Fruit fly (Drosophila melanogaster) whole organism, embryonic: ENCODE results near the gene Gclc.
A peak's percentile ranks its signal among the peaks of the same experiment; 100 is the strongest.

Experiments
- Atf-2 ChIP-seq: fragments of 200-800 bp; sonication (Bioruptor generic); optimal IDR thresholded peaks from 2 replicates; lab custom pipeline; 2016; ENCODE audit warnings: missing biosample characterization, missing genetic modification characterization
- Bgb ChIP-seq: fragments of 200-800 bp; sonication (Bioruptor generic); IDR thresholded peaks from 2 replicates; pipeline ENCODE4 v1.3.6; 2022; ENCODE audit warnings: missing biosample characterization, missing genetic modification characterization; ENCODE audit not compliant: partially characterized antibody
- Bteb2 ChIP-seq: fragments of 200-800 bp; sonication (Bioruptor generic); optimal IDR thresholded peaks from 2 replicates; lab custom pipeline; 2016; ENCODE audit warnings: missing biosample characterization, missing genetic modification characterization
- CG10959 ChIP-seq: fragments of 200-800 bp; sonication (Bioruptor generic); IDR thresholded peaks from 2 replicates; pipeline ENCODE4 v1.3.6; 2022; ENCODE audit warnings: missing biosample characterization, missing genetic modification characterization
- CG11456 ChIP-seq: fragments of 200-800 bp; sonication (Bioruptor generic); IDR thresholded peaks from 3 replicates; pipeline ENCODE4 v1.3.6; 2022; ENCODE audit warnings: missing biosample characterization, missing genetic modification characterization
- CG11504 ChIP-seq: fragments of 200-800 bp; sonication (Bioruptor generic); optimal IDR thresholded peaks from 3 replicates; lab custom pipeline; 2019; ENCODE audit warnings: missing biosample characterization, mild to moderate bottlenecking, missing genetic modification characterization, moderate library complexity
- CG11723 ChIP-seq: fragments of 200-800 bp; sonication (Bioruptor generic); optimal IDR thresholded peaks from 2 replicates; lab custom pipeline; 2017; ENCODE audit warnings: missing biosample characterization, mild to moderate bottlenecking, missing genetic modification characterization
- CG1233 ChIP-seq: fragments of 200-800 bp; sonication (Bioruptor generic); optimal IDR thresholded peaks from 4 replicates; lab custom pipeline; 2018; ENCODE audit warnings: missing biosample characterization, mild to moderate bottlenecking, missing genetic modification characterization
- CG12769 ChIP-seq: fragments of 200-800 bp; sonication (Bioruptor generic); optimal IDR thresholded peaks from 2 replicates; lab custom pipeline; 2019; ENCODE audit warnings: missing biosample characterization, mild to moderate bottlenecking, missing genetic modification characterization, moderate library complexity
- CG13123 ChIP-seq: fragments of 200-800 bp; sonication (Bioruptor generic); optimal IDR thresholded peaks from 2 replicates; lab custom pipeline; 2016; ENCODE audit warnings: missing biosample characterization, missing genetic modification characterization
- CG14014 ChIP-seq: fragments of 200-800 bp; sonication (Bioruptor generic); IDR thresholded peaks from 2 replicates; pipeline ENCODE4 v1.3.6; 2022; ENCODE audit warnings: missing biosample characterization, missing genetic modification characterization
- CG17568 ChIP-seq: fragments of 200-800 bp; sonication (Bioruptor generic); optimal IDR thresholded peaks from 2 replicates; lab custom pipeline; 2018; ENCODE audit warnings: missing biosample characterization, mild to moderate bottlenecking, missing genetic modification characterization, moderate library complexity
- CG18262 ChIP-seq: fragments of 200-800 bp; optimal IDR thresholded peaks from 3 replicates; lab custom pipeline; 2019; ENCODE audit warnings: missing biosample characterization, mild to moderate bottlenecking, missing genetic modification characterization, moderate library complexity
- CG2116 ChIP-seq: fragments of 200-800 bp; sonication (Bioruptor generic); optimal IDR thresholded peaks from 3 replicates; lab custom pipeline; 2018; ENCODE audit warnings: missing biosample characterization, mild to moderate bottlenecking, missing genetic modification characterization
- CG34224 ChIP-seq: fragments of 200-800 bp; sonication (Bioruptor generic); IDR thresholded peaks from 3 replicates; pipeline ENCODE4 v1.3.6; 2022; ENCODE audit warnings: missing biosample characterization, missing genetic modification characterization; ENCODE audit not compliant: partially characterized antibody
- CG7556 ChIP-seq: fragments of 200-800 bp; sonication (Bioruptor generic); optimal IDR thresholded peaks from 2 replicates; lab custom pipeline; 2017; ENCODE audit warnings: missing biosample characterization, mild to moderate bottlenecking, missing genetic modification characterization
- CG8359 ChIP-seq: fragments of 200-800 bp; sonication (Bioruptor generic); optimal IDR thresholded peaks from 2 replicates; lab custom pipeline; 2017; ENCODE audit warnings: missing biosample characterization, mild to moderate bottlenecking, missing genetic modification characterization, borderline replicate concordance
- CG9817 ChIP-seq: fragments of 200-800 bp; sonication (Bioruptor generic); optimal IDR thresholded peaks from 2 replicates; lab custom pipeline; 2018; ENCODE audit warnings: missing biosample characterization, mild to moderate bottlenecking, missing genetic modification characterization, moderate library complexity
- CG9932 ChIP-seq: fragments of 200-800 bp; sonication (Bioruptor generic); IDR thresholded peaks from 2 replicates; pipeline ENCODE4 v1.3.6; 2022; ENCODE audit warnings: missing biosample characterization, missing genetic modification characterization
- Dll ChIP-seq: fragments of 200-800 bp; sonication (Bioruptor generic); IDR thresholded peaks from 4 replicates; pipeline ENCODE4 v1.3.6; 2022; ENCODE audit warnings: missing biosample characterization, missing genetic modification characterization; ENCODE audit not compliant: partially characterized antibody
- Dp ChIP-seq: fragments of 200-800 bp; sonication (Bioruptor generic); optimal IDR thresholded peaks from 2 replicates; lab custom pipeline; 2018; ENCODE audit warnings: missing biosample characterization, mild to moderate bottlenecking, missing genetic modification characterization, moderate library complexity
- ERR ChIP-seq: fragments of 200-800 bp; sonication (Bioruptor generic); optimal IDR thresholded peaks from 2 replicates; lab custom pipeline; 2016; ENCODE audit warnings: missing biosample characterization, missing genetic modification characterization
- Hey ChIP-seq: fragments of 200-800 bp; sonication (Bioruptor generic); optimal IDR thresholded peaks from 3 replicates; lab custom pipeline; 2018; ENCODE audit warnings: missing biosample characterization, mild to moderate bottlenecking, missing genetic modification characterization
- HmgZ ChIP-seq: fragments of 200-800 bp; sonication (Bioruptor generic); optimal IDR thresholded peaks from 2 replicates; lab custom pipeline; 2018; ENCODE audit warnings: missing biosample characterization, mild to moderate bottlenecking, missing genetic modification characterization
- Mes4 ChIP-seq: fragments of 200-800 bp; sonication (Bioruptor generic); optimal IDR thresholded peaks from 2 replicates; lab custom pipeline; 2016; ENCODE audit warnings: missing biosample characterization, missing genetic modification characterization
- Neu2 ChIP-seq: fragments of 200-800 bp; sonication (Bioruptor generic); optimal IDR thresholded peaks from 3 replicates; lab custom pipeline; 2016; ENCODE audit warnings: missing biosample characterization, missing genetic modification characterization, borderline replicate concordance
- Nf-YB ChIP-seq: fragments of 200-800 bp; sonication (Bioruptor generic); optimal IDR thresholded peaks from 3 replicates; lab custom pipeline; 2019; ENCODE audit warnings: missing biosample characterization, mild to moderate bottlenecking, missing genetic modification characterization, moderate library complexity
- Optix ChIP-seq: fragments of 200-800 bp; sonication (Bioruptor generic); IDR thresholded peaks from 3 replicates; pipeline ENCODE4 v1.3.6; 2022; ENCODE audit warnings: missing biosample characterization, missing genetic modification characterization
- Ptx1 ChIP-seq: fragments of 200-800 bp; sonication (Bioruptor generic); IDR thresholded peaks from 2 replicates; pipeline ENCODE4 v1.3.6; 2022; ENCODE audit warnings: missing biosample characterization, missing genetic modification characterization
- Six4 ChIP-seq: fragments of 200-800 bp; sonication (Bioruptor generic); optimal IDR thresholded peaks from 2 replicates; lab custom pipeline; 2016; ENCODE audit warnings: missing biosample characterization, missing genetic modification characterization
- Usf ChIP-seq: fragments of 200-800 bp; sonication (Bioruptor generic); optimal IDR thresholded peaks from 2 replicates; lab custom pipeline; 2017; ENCODE audit warnings: missing genotype, missing biosample characterization, missing genetic modification characterization
- YL-1 ChIP-seq: fragments of 200-800 bp; sonication (Bioruptor generic); optimal IDR thresholded peaks from 3 replicates; lab custom pipeline; 2017; ENCODE audit warnings: missing biosample characterization, mild to moderate bottlenecking, missing genetic modification characterization
- amos ChIP-seq: fragments of 200-800 bp; sonication (Bioruptor generic); IDR thresholded peaks from 2 replicates; pipeline ENCODE4 v1.3.6; 2022; ENCODE audit warnings: missing biosample characterization, missing genetic modification characterization; ENCODE audit not compliant: partially characterized antibody
- bbx ChIP-seq: fragments of 200-800 bp; sonication (Bioruptor generic); IDR thresholded peaks from 2 replicates; pipeline ENCODE4 v1.3.6; 2022; ENCODE audit warnings: missing biosample characterization, missing genetic modification characterization; ENCODE audit not compliant: partially characterized antibody
- dpn ChIP-seq, 2 experiments: fragments of 200-800 bp; sonication (Bioruptor generic); optimal IDR thresholded peaks; 3 replicates each; lab custom pipeline; 2016; ENCODE audit warnings: missing biosample characterization in 2 of 2, missing genetic modification characterization in 2 of 2
- emc ChIP-seq: fragments of 200-800 bp; sonication (Bioruptor generic); optimal IDR thresholded peaks from 2 replicates; lab custom pipeline; 2016; ENCODE audit warnings: missing biosample characterization, missing genetic modification characterization
- fd102C ChIP-seq: fragments of 200-800 bp; sonication (Bioruptor generic); optimal IDR thresholded peaks from 2 replicates; lab custom pipeline; 2018; ENCODE audit warnings: missing biosample characterization, mild to moderate bottlenecking, missing genetic modification characterization, moderate library complexity
- ftz-f1 ChIP-seq: fragments of 200-800 bp; sonication (Bioruptor generic); optimal IDR thresholded peaks from 2 replicates; lab custom pipeline; 2016; ENCODE audit warnings: missing biosample characterization, missing genetic modification characterization
- fu2 ChIP-seq: fragments of 200-800 bp; sonication (Bioruptor generic); optimal IDR thresholded peaks from 2 replicates; lab custom pipeline; 2016; ENCODE audit warnings: missing biosample characterization, missing genetic modification characterization
- hb ChIP-seq: fragments of 200-800 bp; sonication (Bioruptor generic); IDR thresholded peaks from 3 replicates; pipeline ENCODE4 v1.3.6; 2022; ENCODE audit warnings: missing biosample characterization, missing genetic modification characterization; ENCODE audit not compliant: partially characterized antibody
- her ChIP-seq: fragments of 200-800 bp; sonication (Bioruptor generic); optimal IDR thresholded peaks from 2 replicates; lab custom pipeline; 2016; ENCODE audit warnings: missing biosample characterization, missing genetic modification characterization
- kni ChIP-seq: fragments of 200-800 bp; sonication (Bioruptor generic); optimal IDR thresholded peaks from 3 replicates; lab custom pipeline; 2017; ENCODE audit warnings: mild to moderate bottlenecking, missing biosample characterization, missing genetic modification reagents, missing genetic modification characterization
- onecut ChIP-seq: fragments of 200-800 bp; sonication (Bioruptor generic); IDR thresholded peaks from 2 replicates; pipeline ENCODE4 v1.3.6; 2022; ENCODE audit warnings: missing biosample characterization, missing genetic modification characterization
- scrt ChIP-seq: fragments of 200-800 bp; sonication (Bioruptor generic); optimal IDR thresholded peaks from 2 replicates; lab custom pipeline; 2018; ENCODE audit warnings: missing biosample characterization, mild to moderate bottlenecking, missing genetic modification characterization, moderate library complexity
- stc ChIP-seq: fragments of 200-800 bp; sonication (Bioruptor generic); IDR thresholded peaks from 2 replicates; pipeline ENCODE4 v1.3.6; 2022; ENCODE audit warnings: missing biosample characterization, missing genetic modification characterization
- tin ChIP-seq: fragments of 200-800 bp; sonication (Bioruptor generic); optimal IDR thresholded peaks from 3 replicates; lab custom pipeline; 2016; ENCODE audit warnings: missing biosample characterization, missing genetic modification characterization
- tx ChIP-seq: fragments of 200-800 bp; sonication (Bioruptor generic); optimal IDR thresholded peaks from 2 replicates; lab custom pipeline; 2016; ENCODE audit warnings: missing biosample characterization, missing genetic modification characterization
- usp ChIP-seq: fragments of >200 bp; optimal IDR thresholded peaks from 2 replicates; lab custom pipeline; 2017; ENCODE audit warnings: missing biosample characterization, missing genetic modification characterization
- z ChIP-seq: fragments of 200-800 bp; sonication (Bioruptor generic); IDR thresholded peaks from 3 replicates; pipeline ENCODE4 v1.3.6; 2022; ENCODE audit warnings: missing biosample characterization, missing genetic modification characterization
- zfh1 ChIP-seq: fragments of 200-800 bp; sonication (Bioruptor generic); IDR thresholded peaks from 3 replicates; pipeline ENCODE4 v1.3.6; 2022; ENCODE audit warnings: missing biosample characterization, missing genetic modification characterization

The Gclc gene

DNA sequence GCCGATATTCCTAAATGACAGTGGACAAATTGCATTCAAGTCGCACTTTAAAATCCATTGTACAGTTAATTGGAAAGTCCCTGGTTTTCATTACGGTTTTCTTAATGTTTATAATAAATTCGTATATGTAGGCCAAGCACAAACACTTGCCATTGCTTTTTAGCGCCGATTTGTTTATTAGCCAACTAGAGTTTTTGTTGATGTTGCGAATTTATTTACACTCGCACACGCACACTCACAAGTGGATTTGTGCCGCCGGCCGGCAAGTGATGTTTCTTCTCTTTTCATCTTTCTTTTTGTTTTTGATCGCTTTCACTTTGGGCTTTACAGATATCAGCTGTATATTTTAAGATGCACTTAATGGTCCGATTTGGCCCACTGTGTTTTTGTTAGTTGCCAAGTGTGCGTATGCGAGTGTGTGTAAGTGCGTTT, 58.6 kb downstream of the Gclc start (continued):
- TF ChIP-seq YL-1 = no peak
- no peak for TF ChIP-seq usp
- TF ChIP-seq bbx (GFP tag; lab: Robert Waterston, UW) = no peak
- TF ChIP-seq stc (GFP tag; lab: Robert Waterston, UW) = 0 out of 2 replicates have a peak, but pooled peaks have one; percentile 44
- peak; percentile 45 for TF ChIP-seq CG11723
- TF ChIP-seq dpn (GFP tag; optimal IDR thresholded peaks at IDR 0.05; lab: Kevin White, UChicago) = peak; percentile 63 to 88
- TF ChIP-seq scrt (GFP tag; lab: Kevin White, UChicago) = peak; percentile 63
- no peak for TF ChIP-seq Bgb (GFP tag; lab: Robert Waterston, UW)
- TF ChIP-seq CG11504 (tag; lab: Kevin White, UChicago) = peak; percentile 86
- TF ChIP-seq onecut (GFP tag; lab: Robert Waterston, UW) = peak; percentile 27; the same call in 1 of the 2 replicates
- TF ChIP-seq CG8359 (GFP tag; lab: Kevin White, UChicago) = peak; percentile 18
- peak; percentile 34 for TF ChIP-seq CG2116 (GFP tag; lab: Kevin White, UChicago)
- TF ChIP-seq CG9932 = peak; percentile 64
- no peak for TF ChIP-seq kni (GFP tag; lab: Kevin White, UChicago)
- TF ChIP-seq Hey (tag; lab: Kevin White, UChicago) = no peak
- no peak for TF ChIP-seq Dll (GFP tag; lab: Robert Waterston, UW)
- TF ChIP-seq CG1233 (GFP tag; lab: Kevin White, UChicago) = peak; percentile 73
- TF ChIP-seq hb (GFP tag; lab: Robert Waterston, UW) = no peak
- peak; percentile 66 for TF ChIP-seq Usf
- TF ChIP-seq Nf-YB = peak; percentile 48
- peak; percentile 84 for TF ChIP-seq CG18262
- peak; percentile 45 for TF ChIP-seq HmgZ
- 0 out of 3 replicates have a peak, but pooled peaks have one; percentile 9 for TF ChIP-seq zfh1 (GFP tag; lab: Robert Waterston, UW)
- peak; percentile 73 for TF ChIP-seq fu2
- TF ChIP-seq Dp (GFP tag; lab: Kevin White, UChicago) = no peak
- TF ChIP-seq Atf-2 (GFP tag; lab: Kevin White, UChicago) = peak; percentile 67
- peak; percentile 53 for TF ChIP-seq emc
- TF ChIP-seq CG13123 = peak; percentile 36
- TF ChIP-seq CG9817 (tag; lab: Kevin White, UChicago) = peak; percentile 68
- TF ChIP-seq fd102C (GFP tag; lab: Kevin White, UChicago) = no peak
- TF ChIP-seq Ptx1 = peak; percentile 62; the same call in 1 of the 2 replicates
- peak; percentile 85 for TF ChIP-seq CG7556 (GFP tag; lab: Kevin White, UChicago)
- peak; percentile 33 for TF ChIP-seq ERR (GFP tag; lab: Kevin White, UChicago)
- peak; percentile 60 for TF ChIP-seq Mes4
- peak; percentile 60 for TF ChIP-seq tin
- TF ChIP-seq Bteb2 (GFP tag; lab: Kevin White, UChicago) = peak; percentile 35
- TF ChIP-seq tx (GFP tag; lab: Kevin White, UChicago) = peak; percentile 66
- no peak for TF ChIP-seq CG34224 (GFP tag; lab: Robert Waterston, UW)
- TF ChIP-seq CG17568 (GFP tag; lab: Kevin White, UChicago) = peak; percentile 37
- no peak for TF ChIP-seq CG10959 (GFP tag; lab: Robert Waterston, UW)
- no peak for TF ChIP-seq z (GFP tag; lab: Robert Waterston, UW)
- no peak for TF ChIP-seq ftz-f1 (GFP tag; lab: Kevin White, UChicago)
- TF ChIP-seq Optix = peak; percentile 31; the same call in 1 of the 3 replicates
- peak; percentile 44; the same call in 1 of the 2 replicates for TF ChIP-seq CG14014 (GFP tag; lab: Robert Waterston, UW)
- no peak for TF ChIP-seq Neu2 (GFP tag; lab: Kevin White, UChicago)
- no peak for TF ChIP-seq CG12769 (tag; lab: Kevin White, UChicago)
- TF ChIP-seq amos (GFP tag; lab: Robert Waterston, UW) = no peak
- TF ChIP-seq her (GFP tag; lab: Kevin White, UChicago) = peak; percentile 55
- peak; percentile 70; the same call in 1 of the 3 replicates for TF ChIP-seq CG11456 (GFP tag; lab: Robert Waterston, UW)
- TF ChIP-seq Six4 (GFP tag; lab: Kevin White, UChicago) = peak; percentile 59
